Fruit fly (Drosophila melanogaster): ENCODE measurements around the gene amd.

amd gene

dm6 chr2L:19158005-19158666 is 48.2 kb downstream of the amd start (continued):
- TF ChIP-seq ATbp (GFP tag; optimal IDR thresholded peaks at IDR 0.05) (no peak), crol (GFP tag; IDR thresholded peaks at IDR 0.05) (no peak), otp (GFP tag; IDR thresholded peaks at IDR 0.05) (peak; percentile 39; the same call in 1 of the 3 replicates), lola (GFP tag; optimal IDR thresholded peaks at IDR 0.05) (no peak), schlank (tag; optimal IDR thresholded peaks at IDR 0.05) (peak; percentile 14), CG30431 (GFP tag; optimal IDR thresholded peaks at IDR 0.05) (no peak), CG7745 (tag; optimal IDR thresholded peaks at IDR 0.05) (no peak), CG2116 (GFP tag; optimal IDR thresholded peaks at IDR 0.05) (peak; percentile 6), gro (GFP tag; optimal IDR thresholded peaks at IDR 0.05) (peak; percentile 63), D (optimal IDR thresholded peaks at IDR 0.05) (peak; percentile 45), D (GFP tag; optimal IDR thresholded peaks at IDR 0.05) (no peak), caup (GFP tag; optimal IDR thresholded peaks at IDR 0.05; ENCODE audit: severe bottlenecking) (peak; percentile 56), CG10543 (GFP tag; optimal IDR thresholded peaks at IDR 0.05) (peak; percentile 85), Blimp-1 (GFP tag; optimal IDR thresholded peaks at IDR 0.05) (no peak), dmrt99B (tag; optimal IDR thresholded peaks at IDR 0.05) (no peak), Neu2 (GFP tag; optimal IDR thresholded peaks at IDR 0.05; ENCODE audit: borderline replicate concordance) (no peak), CG8290 (GFP tag; optimal IDR thresholded peaks at IDR 0.05) (peak; percentile 32), CG8290 (tag; optimal IDR thresholded peaks at IDR 0.05) (peak; percentile 48 to 78), lov (optimal IDR thresholded peaks at IDR 0.05) (no peak), lov (GFP tag; IDR thresholded peaks at IDR 0.05) (no peak), insv (GFP tag; optimal IDR thresholded peaks at IDR 0.05) (peak in 1 of 2 experiments; percentile 64), CG34376 (GFP tag; optimal IDR thresholded peaks at IDR 0.05) (peak; percentile 85), CG2202 (tag; optimal IDR thresholded peaks at IDR 0.05) (peak; percentile 8), CG13775 (GFP tag; optimal IDR thresholded peaks at IDR 0.05) (no peak), lilli (GFP tag; optimal IDR thresholded peaks at IDR 0.05) (no peak), inv (GFP tag; IDR thresholded peaks at IDR 0.05; ENCODE audit: partially characterized antibody) (no peak; the same call in 1 of the 2 replicates), cato (GFP tag; optimal IDR thresholded peaks at IDR 0.05; ENCODE audit: borderline replicate concordance) (no peak), CG7839 (tag; optimal IDR thresholded peaks at IDR 0.05) (peak; percentile 22), Oli (tag; optimal IDR thresholded peaks at IDR 0.05) (no peak), CG17186 (GFP tag; optimal IDR thresholded peaks at IDR 0.05) (no peak), HmgD (GFP tag; optimal IDR thresholded peaks at IDR 0.05) (no peak), B-H1 (GFP tag; IDR thresholded peaks at IDR 0.05) (no peak), dimm (GFP tag; IDR thresholded peaks at IDR 0.05) (no peak), pb (GFP tag; optimal IDR thresholded peaks at IDR 0.05) (peak; percentile 6), CG4404 (GFP tag; IDR thresholded peaks at IDR 0.05) (no peak), maf-S (GFP tag; optimal IDR thresholded peaks at IDR 0.05) (no peak), jumu (GFP tag; optimal IDR thresholded peaks at IDR 0.05) (no peak), CG1832 (GFP tag; optimal IDR thresholded peaks at IDR 0.05) (peak; percentile 83), lmd (GFP tag; IDR thresholded peaks at IDR 0.05) (no peak), zfh2 (GFP tag; optimal IDR thresholded peaks at IDR 0.05) (no peak), BEAF-32 (GFP tag; optimal IDR thresholded peaks at IDR 0.05) (no peak), scrt (GFP tag; optimal IDR thresholded peaks at IDR 0.05) (peak; percentile 78), bab2 (GFP tag; optimal IDR thresholded peaks at IDR 0.05) (no peak), ken (GFP tag; IDR thresholded peaks at IDR 0.05) (no peak), NfI (GFP tag; optimal IDR thresholded peaks at IDR 0.05) (peak; percentile 49), btn (GFP tag; optimal IDR thresholded peaks at IDR 0.05) (no peak), Jarid2 (GFP tag; optimal IDR thresholded peaks at IDR 0.05) (peak; percentile 91), D19A (tag; optimal IDR thresholded peaks at IDR 0.05) (peak; percentile 48), zen (tag; optimal IDR thresholded peaks at IDR 0.05) (no peak), CG8478 (optimal IDR thresholded peaks at IDR 0.05) (no peak)
